Worm (Caenorhabditis elegans) whole organism, L4 larva: ENCODE measurements around the gene gcy-9.

Experiments used
- aha-1 ChIP-seq: fragments of 150-350 bp; peaks from one replicate; lab custom pipeline; 2014; ENCODE audit warnings: missing biosample characterization, missing genetic modification characterization
- aly-2 ChIP-seq: sonication (generic microtip); optimal IDR thresholded peaks from 2 replicates; lab custom pipeline; 2018; ENCODE audit warnings: missing biosample characterization, missing genetic modification characterization
- attf-4 ChIP-seq: sonication (generic microtip); optimal IDR thresholded peaks from 3 replicates; lab custom pipeline; 2017; ENCODE audit warnings: missing biosample characterization, missing genetic modification characterization
- duxl-1 ChIP-seq: sonication (generic microtip); optimal IDR thresholded peaks from 2 replicates; lab custom pipeline; 2016; ENCODE audit warnings: mild to moderate bottlenecking, missing genetic modification characterization, moderate library complexity, missing compliant biosample characterization; ENCODE audit not compliant: poor library complexity
- fos-1 ChIP-seq: fragments of 150-350 bp; optimal IDR thresholded peaks from 2 replicates; lab custom pipeline; 2014; ENCODE audit warnings: missing biosample characterization, missing genetic modification characterization
- lin-29 ChIP-seq: fragments of 200-800 bp; sonication (Bioruptor generic); IDR thresholded peaks from 2 replicates; pipeline ENCODE4 v1.3.6; 2022; ENCODE audit warnings: missing genetic modification reagents, missing genetic modification characterization, missing compliant biosample characterization
- lsy-2 ChIP-seq, 2 experiments: fragments of 150-350 bp in 1 of 2; sonication (generic microtip) in 1 of 2; optimal IDR thresholded peaks; 2 replicates each; lab custom pipeline; 2014 to 2017; ENCODE audit warnings: missing biosample characterization in 2 of 2, missing genetic modification characterization in 2 of 2
- nhr-102 ChIP-seq: sonication (generic microtip); optimal IDR thresholded peaks from 2 replicates; lab custom pipeline; 2016; ENCODE audit warnings: mild to moderate bottlenecking, missing genetic modification characterization, moderate library complexity, missing compliant biosample characterization
- nhr-237 ChIP-seq: sonication (generic microtip); optimal IDR thresholded peaks from 2 replicates; lab custom pipeline; 2017; ENCODE audit warnings: missing biosample characterization, missing genetic modification characterization
- nhr-41 ChIP-seq: fragments of 200-800 bp; sonication (Bioruptor generic); IDR thresholded peaks from 2 replicates; pipeline ENCODE4 v1.3.6; 2022; ENCODE audit warnings: missing genetic modification reagents, missing genetic modification characterization, missing compliant biosample characterization
- nhr-42 ChIP-seq: fragments of 200-800 bp; sonication (Bioruptor generic); IDR thresholded peaks from 2 replicates; pipeline ENCODE4 v1.3.6; 2022; ENCODE audit warnings: missing genetic modification characterization, missing compliant biosample characterization
- snpc-4 ChIP-seq: fragments of 150-350 bp; optimal IDR thresholded peaks from 2 replicates; lab custom pipeline; 2014; ENCODE audit warnings: missing biosample characterization, missing genetic modification characterization
- zip-2 ChIP-seq: fragments of 150-350 bp; optimal IDR thresholded peaks from 2 replicates; lab custom pipeline; 2014; ENCODE audit warnings: missing biosample characterization, missing genetic modification characterization

DNA sequence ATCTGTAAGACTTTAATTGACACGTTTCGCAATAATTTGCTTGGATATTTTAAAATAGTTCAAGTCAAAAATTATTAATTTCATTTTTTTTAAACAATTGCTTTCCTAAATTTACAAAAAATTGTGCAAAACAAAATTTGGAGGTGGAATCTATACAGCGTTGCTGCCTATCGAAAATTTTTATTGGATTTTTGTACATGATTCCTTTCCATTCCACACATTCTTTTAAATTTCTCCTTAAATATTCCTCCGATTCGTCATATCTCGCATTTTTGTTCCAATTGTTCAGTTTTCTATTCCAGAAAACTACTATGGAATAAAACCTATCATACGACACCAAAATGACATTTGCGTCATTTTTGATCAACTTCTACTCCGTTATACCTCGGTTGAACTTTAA is 30.7 kb upstream of the gcy-9 start, which contains the start of gene ttyh-1:
- no peak for TF ChIP-seq fos-1 (tag; lab: Kevin White, UChicago)
- no peak for TF ChIP-seq nhr-102
- no peak for TF ChIP-seq lin-29 (GFP tag; lab: Robert Waterston, UW)
- no peak for TF ChIP-seq snpc-4
- TF ChIP-seq attf-4 = no peak
- no peak for TF ChIP-seq zip-2
- no peak for TF ChIP-seq duxl-1
- TF ChIP-seq lsy-2 (tag; optimal IDR thresholded peaks at IDR 0.05; lab: Kevin White, UChicago) = no peak
- TF ChIP-seq aly-2 (tag; lab: Kevin White, UChicago) = no peak
- TF ChIP-seq nhr-41 (GFP tag; lab: Robert Waterston, UW) = no peak
- TF ChIP-seq nhr-237 (tag; lab: Kevin White, UChicago) = no peak
- TF ChIP-seq aha-1 (tag; lab: Kevin White, UChicago) = no peak
- TF ChIP-seq nhr-42 (GFP tag; lab: Robert Waterston, UW) = no peak
